Worm (Caenorhabditis elegans) whole organism, L4 larva: ENCODE data around the gene djr-1.1.

Experiments
- F10B5.3 ChIP-seq: sonication (generic microtip); optimal IDR thresholded peaks from 2 replicates; lab custom pipeline; 2016; ENCODE audit warnings: mild to moderate bottlenecking, missing genetic modification characterization, missing compliant biosample characterization
- F44E2.7 ChIP-seq: fragments of 200-800 bp; sonication (Bioruptor generic); IDR thresholded peaks from 2 replicates; pipeline ENCODE4 v2.1.2; 2022; ENCODE audit warnings: missing genetic modification characterization, missing compliant biosample characterization
- F49E8.2 ChIP-seq: sonication (generic microtip); optimal IDR thresholded peaks from 2 replicates; lab custom pipeline; 2016; ENCODE audit warnings: missing compliant biosample characterization, mild to moderate bottlenecking, missing genetic modification characterization, borderline replicate concordance
- R02D3.7 ChIP-seq: fragments of 150-350 bp; sonication (generic microtip); optimal IDR thresholded peaks from 3 replicates; lab custom pipeline; 2014; ENCODE audit warnings: missing biosample characterization, missing genetic modification characterization
- T20F7.1 ChIP-seq: fragments of 200-800 bp; sonication (Bioruptor generic); optimal IDR thresholded peaks from 2 replicates; lab custom pipeline; 2018; ENCODE audit warnings: mild to moderate bottlenecking, missing genetic modification characterization, missing compliant biosample characterization
- Y48G9A.11 ChIP-seq: fragments of 200-800 bp; sonication (Bioruptor generic); IDR thresholded peaks from 2 replicates; pipeline ENCODE4 v1.3.6; 2022; ENCODE audit warnings: missing genetic modification reagents, missing genetic modification characterization, missing compliant biosample characterization
- Y5F2A.4 ChIP-seq: fragments of 200-800 bp; sonication (Bioruptor generic); optimal IDR thresholded peaks from 2 replicates; lab custom pipeline; 2018; ENCODE audit warnings: mild to moderate bottlenecking, missing genetic modification characterization, missing compliant biosample characterization
- Y75B8A.6 ChIP-seq: fragments of 200-800 bp; sonication (Bioruptor generic); IDR thresholded peaks from 2 replicates; pipeline ENCODE4 v1.3.6; 2022; ENCODE audit warnings: missing genetic modification reagents, missing genetic modification characterization, missing compliant biosample characterization
- ZK546.5 ChIP-seq, 2 experiments: sonication (generic microtip); optimal IDR thresholded peaks; 2 replicates each; lab custom pipeline; 2017; ENCODE audit warnings: missing biosample characterization in 2 of 2, missing genetic modification characterization in 2 of 2
- aly-2 ChIP-seq: sonication (generic microtip); optimal IDR thresholded peaks from 2 replicates; lab custom pipeline; 2018; ENCODE audit warnings: missing biosample characterization, missing genetic modification characterization
- arid-1 ChIP-seq: fragments of 200-800 bp; sonication (Bioruptor generic); conservative IDR thresholded peaks from 2 replicates; pipeline ENCODE4 v1.3.6; 2022; ENCODE audit warnings: missing genetic modification reagents, missing genetic modification characterization, missing compliant biosample characterization
- attf-4 ChIP-seq: sonication (generic microtip); optimal IDR thresholded peaks from 3 replicates; lab custom pipeline; 2017; ENCODE audit warnings: missing biosample characterization, missing genetic modification characterization
- ceh-20 ChIP-seq: fragments of 200-800 bp; sonication (Bioruptor generic); IDR thresholded peaks from 2 replicates; pipeline ENCODE4 v1.3.6; 2022; ENCODE audit warnings: missing genetic modification reagents, missing genetic modification characterization, missing compliant biosample characterization
- ceh-82 ChIP-seq: sonication (generic microtip); optimal IDR thresholded peaks from 2 replicates; lab custom pipeline; 2017; ENCODE audit warnings: missing biosample characterization, missing genetic modification characterization
- ctbp-1 ChIP-seq: fragments of 200-800 bp; sonication (Bioruptor generic); IDR thresholded peaks from 2 replicates; pipeline ENCODE4 v1.3.6; 2022; ENCODE audit warnings: missing genetic modification reagents, missing genetic modification characterization, missing compliant biosample characterization
- daf-12 ChIP-seq: fragments of 150-350 bp; optimal IDR thresholded peaks from 2 replicates; lab custom pipeline; 2014; ENCODE audit warnings: missing biosample characterization, missing genetic modification reagents, missing genetic modification characterization
- daf-16 ChIP-seq, 3 experiments: sonication (generic microtip); optimal IDR thresholded peaks; 2 replicates each; lab custom pipeline; 2016 to 2017; ENCODE audit warnings: missing genetic modification characterization in 3 of 3, missing genetic modification reagents in 3 of 3, mild to moderate bottlenecking in 2 of 3, missing compliant biosample characterization in 2 of 3, missing biosample characterization in 1 of 3, moderate library complexity in 1 of 3
- daf-8 ChIP-seq: fragments of 200-800 bp; sonication (Bioruptor generic); IDR thresholded peaks from 2 replicates; pipeline ENCODE4 v1.3.6; 2022; ENCODE audit warnings: missing genetic modification characterization, missing compliant biosample characterization
- dmd-8 ChIP-seq: fragments of 200-800 bp; sonication (Bioruptor generic); IDR thresholded peaks from 2 replicates; pipeline ENCODE4 v1.3.6; 2022; ENCODE audit warnings: missing genetic modification characterization, missing compliant biosample characterization
- duxl-1 ChIP-seq: sonication (generic microtip); optimal IDR thresholded peaks from 2 replicates; lab custom pipeline; 2016; ENCODE audit warnings: mild to moderate bottlenecking, missing genetic modification characterization, moderate library complexity, missing compliant biosample characterization; ENCODE audit not compliant: poor library complexity
- dve-1 ChIP-seq: sonication (generic microtip); optimal IDR thresholded peaks from 2 replicates; lab custom pipeline; 2017; ENCODE audit warnings: antibody characterized with exemption, mild to moderate bottlenecking, missing genetic modification characterization, missing compliant biosample characterization; ENCODE audit not compliant: insufficient read depth
- fos-1 ChIP-seq: fragments of 150-350 bp; optimal IDR thresholded peaks from 2 replicates; lab custom pipeline; 2014; ENCODE audit warnings: missing biosample characterization, missing genetic modification characterization
- hif-1 ChIP-seq, 2 experiments: sonication (generic microtip); optimal IDR thresholded peaks; 2 replicates each; lab custom pipeline; 2016 to 2017; ENCODE audit warnings: missing compliant biosample characterization in 2 of 2, missing genetic modification characterization in 2 of 2, missing genetic modification reagents in 2 of 2, missing genotype in 2 of 2, mild to moderate bottlenecking in 1 of 2
- hlh-30 ChIP-seq: sonication (generic microtip); optimal IDR thresholded peaks from 2 replicates; lab custom pipeline; 2017; ENCODE audit warnings: antibody characterized with exemption, mild to moderate bottlenecking, missing genetic modification characterization, missing compliant biosample characterization; ENCODE audit not compliant: insufficient read depth
- hmg-1.1 ChIP-seq: fragments of 200-800 bp; sonication (Bioruptor generic); IDR thresholded peaks from 2 replicates; pipeline ENCODE4 v1.3.6; 2022; ENCODE audit warnings: missing genetic modification reagents, missing genetic modification characterization, missing compliant biosample characterization
- lim-7 ChIP-seq: fragments of 200-800 bp; sonication (Bioruptor generic); IDR thresholded peaks from 2 replicates; pipeline ENCODE4 v1.3.6; 2022; ENCODE audit warnings: missing genetic modification characterization, missing compliant biosample characterization
- lin-13 ChIP-seq: fragments of 150-350 bp; optimal IDR thresholded peaks from 2 replicates; lab custom pipeline; 2014; ENCODE audit warnings: missing biosample characterization, missing genetic modification reagents, missing genetic modification characterization
- lin-38 ChIP-seq: fragments of 200-800 bp; sonication (Bioruptor generic); IDR thresholded peaks from 2 replicates; pipeline ENCODE4 v1.3.6; 2022; ENCODE audit warnings: missing genetic modification reagents, missing genetic modification characterization, missing compliant biosample characterization
- mdl-1 ChIP-seq, 2 experiments: fragments of 150-350 bp in 1 of 2; sonication (generic microtip) in 1 of 2; optimal IDR thresholded peaks; 2 replicates each; lab custom pipeline; 2014 to 2017; ENCODE audit warnings: missing biosample characterization in 2 of 2, missing genetic modification characterization in 2 of 2
- mdt-29 ChIP-seq: fragments of 200-800 bp; sonication (Bioruptor generic); IDR thresholded peaks from 2 replicates; pipeline ENCODE4 v1.3.6; 2022; ENCODE audit warnings: missing genetic modification reagents, missing genetic modification characterization, missing compliant biosample characterization
- mep-1 ChIP-seq: fragments of 150-350 bp; sonication (generic microtip); optimal IDR thresholded peaks from 3 replicates; lab custom pipeline; 2014; ENCODE audit warnings: missing biosample characterization, missing genetic modification characterization
- nhr-10 ChIP-seq: fragments of 150-350 bp; optimal IDR thresholded peaks from 2 replicates; lab custom pipeline; 2014; ENCODE audit warnings: missing biosample characterization, missing genetic modification characterization
- nhr-11 ChIP-seq: fragments of 150-350 bp; optimal IDR thresholded peaks from 2 replicates; lab custom pipeline; 2014; ENCODE audit warnings: missing biosample characterization, missing genetic modification characterization
- nhr-111 ChIP-seq: fragments of 200-800 bp; sonication (Bioruptor generic); optimal IDR thresholded peaks from 2 replicates; lab custom pipeline; 2018; ENCODE audit warnings: mild to moderate bottlenecking, missing genetic modification characterization, missing compliant biosample characterization
- nhr-28 ChIP-seq: fragments of 150-350 bp; optimal IDR thresholded peaks from 2 replicates; lab custom pipeline; 2014; ENCODE audit warnings: missing biosample characterization, missing genetic modification characterization
- nhr-42 ChIP-seq: fragments of 200-800 bp; sonication (Bioruptor generic); IDR thresholded peaks from 2 replicates; pipeline ENCODE4 v1.3.6; 2022; ENCODE audit warnings: missing genetic modification characterization, missing compliant biosample characterization
- pha-4 ChIP-seq, 2 experiments: fragments of 150-350 bp in 1 of 2; fragments of 200-800 bp in 1 of 2; sonication (Bioruptor generic) in 1 of 2; IDR thresholded peaks in 1 of 2; optimal IDR thresholded peaks in 1 of 2; 2 replicates each; pipeline versions ENCODE4 v1.3.6 to Lab custom; 2014 to 2022; ENCODE audit warnings: missing genetic modification characterization in 2 of 2, missing genetic modification reagents in 2 of 2, missing biosample characterization in 1 of 2, missing compliant biosample characterization in 1 of 2
- php-3 ChIP-seq: fragments of 200-800 bp; sonication (Bioruptor generic); IDR thresholded peaks from 2 replicates; pipeline ENCODE4 v1.3.6; 2022; ENCODE audit warnings: missing genetic modification reagents, missing genetic modification characterization, missing compliant biosample characterization
- set-16 ChIP-seq: fragments of 200-800 bp; sonication (Bioruptor generic); IDR thresholded peaks from 2 replicates; pipeline ENCODE4 v1.3.6; 2022; ENCODE audit warnings: missing genetic modification reagents, missing genetic modification characterization, missing compliant biosample characterization
- snpc-1.2 ChIP-seq: fragments of 200-800 bp; sonication (Bioruptor generic); IDR thresholded peaks from 2 replicates; pipeline ENCODE4 v1.3.6; 2022; ENCODE audit warnings: missing genetic modification reagents, missing genetic modification characterization, missing compliant biosample characterization
- snpc-4 ChIP-seq: fragments of 150-350 bp; optimal IDR thresholded peaks from 2 replicates; lab custom pipeline; 2014; ENCODE audit warnings: missing biosample characterization, missing genetic modification characterization
- spr-1 ChIP-seq: sonication (generic microtip); optimal IDR thresholded peaks from 2 replicates; lab custom pipeline; 2016; ENCODE audit warnings: mild to moderate bottlenecking, missing genetic modification characterization, missing compliant biosample characterization
- tag-97 ChIP-seq: fragments of 200-800 bp; sonication (Bioruptor generic); IDR thresholded peaks from 2 replicates; pipeline ENCODE4 v1.3.6; 2022; ENCODE audit warnings: missing genetic modification characterization, missing compliant biosample characterization
- unc-39 ChIP-seq: sonication (generic microtip); optimal IDR thresholded peaks from 2 replicates; lab custom pipeline; 2017; ENCODE audit warnings: missing biosample characterization, missing genetic modification characterization
- unc-62 ChIP-seq, 3 experiments: fragments of 150-350 bp in 1 of 3; sonication (generic microtip); optimal IDR thresholded peaks in 2 of 3; peaks in 1 of 3; 1 replicate in 1 of 3; 2 replicates in 2 of 3; lab custom pipeline; 2014 to 2017; ENCODE audit warnings: missing biosample characterization in 3 of 3, missing genetic modification characterization in 3 of 3, missing genetic modification reagents in 3 of 3, missing genotype in 1 of 3
- vab-7 ChIP-seq: fragments of 200-800 bp; sonication (Bioruptor generic); IDR thresholded peaks from 2 replicates; pipeline ENCODE4 v1.3.6; 2022; ENCODE audit warnings: missing genetic modification reagents, missing genetic modification characterization, missing compliant biosample characterization
- ztf-11 ChIP-seq: fragments of 150-350 bp; optimal IDR thresholded peaks from 2 replicates; lab custom pipeline; 2014; ENCODE audit warnings: missing biosample characterization, missing genetic modification characterization

The djr-1.1 gene

DNA sequence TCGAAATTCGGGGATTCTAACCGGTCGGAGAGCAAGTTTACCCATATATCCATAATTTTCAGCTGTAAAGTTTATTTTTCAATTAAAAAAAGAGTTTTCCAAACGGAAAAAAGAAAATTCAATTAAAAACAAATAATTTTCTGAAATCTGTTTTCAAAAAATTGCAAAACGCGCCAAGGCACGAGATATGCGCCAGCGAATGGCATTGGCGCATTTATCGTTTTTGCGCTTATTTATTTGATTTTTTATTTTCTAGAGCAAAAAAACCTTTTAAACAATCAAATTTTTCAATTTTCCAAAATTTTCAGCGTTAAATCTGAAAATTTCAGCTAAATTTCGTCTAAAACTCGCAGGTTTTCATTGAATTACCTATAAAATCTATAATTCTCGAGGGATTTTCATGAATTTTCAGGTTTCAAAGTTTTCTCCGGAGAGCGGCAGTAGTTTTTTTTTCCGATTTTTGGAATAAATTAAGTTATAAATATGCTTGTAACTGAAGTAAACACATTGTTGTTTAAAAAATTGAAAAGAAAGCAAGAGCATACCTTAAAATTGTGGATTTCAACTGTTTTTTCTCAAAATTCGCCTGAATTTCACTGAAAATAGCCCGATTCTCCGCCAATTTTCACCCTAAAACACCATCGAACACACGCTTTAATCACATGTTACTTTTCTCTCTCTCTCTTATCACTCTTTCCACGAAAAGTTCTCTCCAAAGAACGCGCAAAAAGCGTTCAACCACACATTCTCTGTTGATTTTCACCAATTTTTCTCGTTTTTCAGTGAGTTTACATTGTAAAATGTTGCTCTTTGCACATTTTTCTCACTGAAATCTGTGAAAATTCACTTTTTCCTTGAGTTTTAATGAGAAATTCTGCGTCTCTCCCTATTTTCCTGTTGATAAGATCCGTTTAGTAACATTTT lies 4.5 kb upstream of the djr-1.1 start, which contains the start of gene B0432.10 (continued):
- TF ChIP-seq ztf-11 (tag; lab: Kevin White, UChicago) (no peak), T20F7.1 (peak; percentile 85), F49E8.2 (tag; lab: Kevin White, UChicago) (no peak), daf-8 (GFP tag; lab: Robert Waterston, UW) (no peak), daf-12 (tag; lab: Kevin White, UChicago) (no peak), snpc-4 (no peak), tag-97 (no peak), hmg-1.1 (GFP tag; lab: Robert Waterston, UW) (peak; percentile 42; the same call in 1 of the 2 replicates), ceh-20 (GFP tag; lab: Robert Waterston, UW) (peak; percentile 62; the same call in 1 of the 2 replicates), nhr-111 (GFP tag; lab: Kevin White, UChicago) (no peak), Y5F2A.4 (GFP tag; lab: Kevin White, UChicago) (no peak), unc-62 (GFP tag; optimal IDR thresholded peaks at IDR 0.05 in 1 of 2; lab: Kevin White, UChicago) (peak in 1 of 2 experiments; percentile 77), unc-62 (tag; optimal IDR thresholded peaks at IDR 0.05; lab: Kevin White, UChicago) (no peak), snpc-1.2 (GFP tag; lab: Robert Waterston, UW) (no peak), Y48G9A.11 (GFP tag; lab: Robert Waterston, UW) (no peak), mep-1 (tag; lab: Kevin White, UChicago) (peak; percentile 79), aly-2 (tag; lab: Kevin White, UChicago) (no peak), hlh-30 (peak; percentile 65), hif-1 (tag; optimal IDR thresholded peaks at IDR 0.05; lab: Kevin White, UChicago) (peak in 1 of 2 experiments; percentile 7), arid-1 (GFP tag; lab: Robert Waterston, UW) (0 out of 2 replicates have a peak, but pooled peaks have one; percentile 44), daf-16 (GFP tag; optimal IDR thresholded peaks at IDR 0.05; lab: Kevin White, UChicago) (no peak), daf-16 (tag; optimal IDR thresholded peaks at IDR 0.05; lab: Kevin White, UChicago) (peak; percentile 45), php-3 (GFP tag; lab: Robert Waterston, UW) (no peak), nhr-10 (tag; lab: Kevin White, UChicago) (no peak), lin-38 (peak; percentile 86), ceh-82 (tag; lab: Kevin White, UChicago) (no peak), F44E2.7 (no peak), ctbp-1 (GFP tag; lab: Robert Waterston, UW) (no peak), set-16 (GFP tag; lab: Robert Waterston, UW) (no peak), lim-7 (GFP tag; lab: Robert Waterston, UW) (no peak), nhr-11 (tag; lab: Kevin White, UChicago) (peak; percentile 25), mdt-29 (GFP tag; lab: Robert Waterston, UW) (no peak), R02D3.7 (tag; lab: Kevin White, UChicago) (no peak), vab-7 (GFP tag; lab: Robert Waterston, UW) (no peak), pha-4 (GFP tag; IDR thresholded peaks at IDR 0.05; lab: Robert Waterston, UW) (peak; percentile 51; the same call in 1 of the 2 replicates), pha-4 (tag; optimal IDR thresholded peaks at IDR 0.05; lab: Kevin White, UChicago) (peak; percentile 92), dve-1 (peak; percentile 86), mdl-1 (tag; optimal IDR thresholded peaks at IDR 0.05; lab: Kevin White, UChicago) (no peak), ZK546.5 (tag; optimal IDR thresholded peaks at IDR 0.05; lab: Kevin White, UChicago) (no peak), Y75B8A.6 (GFP tag; lab: Robert Waterston, UW) (no peak), spr-1 (no peak), dmd-8 (no peak), nhr-42 (GFP tag; lab: Robert Waterston, UW) (no peak), attf-4 (tag; lab: Kevin White, UChicago) (no peak), fos-1 (no peak), lin-13 (GFP tag; lab: Kevin White, UChicago) (peak; percentile 62), unc-39 (tag; lab: Kevin White, UChicago) (no peak), F10B5.3 (tag; lab: Kevin White, UChicago) (peak; percentile 51), duxl-1 (peak; percentile 61), nhr-28 (tag; lab: Kevin White, UChicago) (peak; percentile 57)
